Fruit fly (Drosophila melanogaster) whole organism, embryonic: ENCODE measurements around the gene mRpL49.
A peak's percentile ranks its signal among the peaks of the same experiment; 100 is the strongest.

Experiments
- Aef1 ChIP-seq: fragments of 200-800 bp; sonication (Bioruptor generic); IDR thresholded peaks from 3 replicates; pipeline ENCODE4 v1.3.6; 2022; ENCODE audit warnings: missing biosample characterization, missing genetic modification characterization
- Bgb ChIP-seq: fragments of 200-800 bp; sonication (Bioruptor generic); IDR thresholded peaks from 2 replicates; pipeline ENCODE4 v1.3.6; 2022; ENCODE audit warnings: missing biosample characterization, missing genetic modification characterization; ENCODE audit not compliant: partially characterized antibody
- CG1024 ChIP-seq: fragments of 200-800 bp; sonication (Bioruptor generic); IDR thresholded peaks from 2 replicates; pipeline ENCODE4 v1.3.6; 2022; ENCODE audit warnings: missing biosample characterization, missing genetic modification characterization
- CG10267 ChIP-seq: fragments of 200-800 bp; sonication (Bioruptor generic); optimal IDR thresholded peaks from 2 replicates; lab custom pipeline; 2018; ENCODE audit warnings: missing biosample characterization, mild to moderate bottlenecking, missing genetic modification characterization, moderate library complexity
- CG11504 ChIP-seq: fragments of 200-800 bp; sonication (Bioruptor generic); optimal IDR thresholded peaks from 3 replicates; lab custom pipeline; 2019; ENCODE audit warnings: missing biosample characterization, mild to moderate bottlenecking, missing genetic modification characterization, moderate library complexity
- CG11560 ChIP-seq: fragments of 200-800 bp; sonication (Bioruptor generic); IDR thresholded peaks from 3 replicates; pipeline ENCODE4 v1.3.6; 2022; ENCODE audit warnings: missing biosample characterization, missing genetic modification characterization
- CG11723 ChIP-seq: fragments of 200-800 bp; sonication (Bioruptor generic); optimal IDR thresholded peaks from 2 replicates; lab custom pipeline; 2017; ENCODE audit warnings: missing biosample characterization, mild to moderate bottlenecking, missing genetic modification characterization
- CG1233 ChIP-seq: fragments of 200-800 bp; sonication (Bioruptor generic); optimal IDR thresholded peaks from 4 replicates; lab custom pipeline; 2018; ENCODE audit warnings: missing biosample characterization, mild to moderate bottlenecking, missing genetic modification characterization
- CG12942 ChIP-seq: fragments of 200-800 bp; sonication (Bioruptor generic); optimal IDR thresholded peaks from 3 replicates; lab custom pipeline; 2016; ENCODE audit warnings: missing biosample characterization, missing genetic modification characterization
- CG13424 ChIP-seq: fragments of 200-800 bp; sonication (Bioruptor generic); optimal IDR thresholded peaks from 2 replicates; lab custom pipeline; 2019; ENCODE audit warnings: missing biosample characterization, mild to moderate bottlenecking, missing genetic modification characterization, moderate library complexity
- CG15011 ChIP-seq: fragments of 200-800 bp; sonication (Bioruptor generic); optimal IDR thresholded peaks from 3 replicates; lab custom pipeline; 2018; ENCODE audit warnings: missing biosample characterization, mild to moderate bottlenecking, missing genetic modification characterization
- CG15073 ChIP-seq: fragments of 200-800 bp; sonication (Bioruptor generic); optimal IDR thresholded peaks from 2 replicates; lab custom pipeline; 2016; ENCODE audit warnings: missing biosample characterization, missing genetic modification characterization
- CG16815 ChIP-seq: fragments of 200-800 bp; sonication (Bioruptor generic); optimal IDR thresholded peaks from 3 replicates; lab custom pipeline; 2017; ENCODE audit warnings: missing biosample characterization, mild to moderate bottlenecking, missing genetic modification characterization
- CG17186 ChIP-seq: fragments of 200-800 bp; sonication (Bioruptor generic); optimal IDR thresholded peaks from 3 replicates; lab custom pipeline; 2017; ENCODE audit warnings: missing biosample characterization, missing genetic modification reagents, missing genetic modification characterization
- CG17361 ChIP-seq: fragments of 200-800 bp; sonication (Bioruptor generic); IDR thresholded peaks from 3 replicates; pipeline ENCODE4 v1.3.6; 2022; ENCODE audit warnings: missing biosample characterization, missing genetic modification characterization
- CG17612 ChIP-seq: fragments of 200-800 bp; sonication (Bioruptor generic); IDR thresholded peaks from 2 replicates; pipeline ENCODE4 v1.3.6; 2022; ENCODE audit warnings: missing biosample characterization, missing genetic modification characterization
- CG1792 ChIP-seq: fragments of 200-800 bp; sonication (Bioruptor generic); optimal IDR thresholded peaks from 2 replicates; lab custom pipeline; 2016; ENCODE audit warnings: missing biosample characterization, missing genetic modification characterization
- CG18262 ChIP-seq: fragments of 200-800 bp; optimal IDR thresholded peaks from 3 replicates; lab custom pipeline; 2019; ENCODE audit warnings: missing biosample characterization, mild to moderate bottlenecking, missing genetic modification characterization, moderate library complexity
- CG2129 ChIP-seq: fragments of 200-800 bp; sonication (Bioruptor generic); IDR thresholded peaks from 2 replicates; pipeline ENCODE4 v1.3.6; 2022; ENCODE audit warnings: missing biosample characterization, missing genetic modification characterization; ENCODE audit not compliant: partially characterized antibody
- CG30431 ChIP-seq: fragments of 200-800 bp; sonication (Bioruptor generic); optimal IDR thresholded peaks from 2 replicates; lab custom pipeline; 2017; ENCODE audit warnings: missing biosample characterization, missing genetic modification characterization
- CG3726 ChIP-seq: fragments of 200-800 bp; sonication (Bioruptor generic); IDR thresholded peaks from 3 replicates; pipeline ENCODE4, ENCODE4 v1.3.6; 2022; ENCODE audit warnings: missing biosample characterization, missing genetic modification characterization
- CG3838 ChIP-seq: fragments of 200-800 bp; sonication (Bioruptor generic); optimal IDR thresholded peaks from 3 replicates; lab custom pipeline; 2016; ENCODE audit warnings: missing biosample characterization, missing genetic modification characterization
- CG3995 ChIP-seq: fragments of 200-800 bp; sonication (Bioruptor generic); optimal IDR thresholded peaks from 3 replicates; lab custom pipeline; 2016; ENCODE audit warnings: missing biosample characterization, missing genetic modification characterization
- CG8924 ChIP-seq: fragments of 200-800 bp; optimal IDR thresholded peaks from 3 replicates; lab custom pipeline; 2019; ENCODE audit warnings: missing biosample characterization, mild to moderate bottlenecking, missing genetic modification characterization, moderate library complexity
- CG9797 ChIP-seq: fragments of 200-800 bp; sonication (Bioruptor generic); optimal IDR thresholded peaks from 3 replicates; lab custom pipeline; 2018; ENCODE audit warnings: missing biosample characterization, mild to moderate bottlenecking, missing genetic modification characterization
- D19A ChIP-seq: fragments of 200-800 bp; optimal IDR thresholded peaks from 3 replicates; lab custom pipeline; 2019; ENCODE audit warnings: missing biosample characterization, mild to moderate bottlenecking, missing genetic modification characterization, moderate library complexity
- Dip2 ChIP-seq: fragments of 200-800 bp; sonication (Bioruptor generic); IDR thresholded peaks from 2 replicates; pipeline ENCODE4 v1.3.6; 2022; ENCODE audit warnings: missing biosample characterization, missing genetic modification characterization
- Dref ChIP-seq: fragments of 200-800 bp; sonication (Bioruptor generic); IDR thresholded peaks from 2 replicates; pipeline ENCODE4 v1.3.6; 2022; ENCODE audit warnings: missing biosample characterization, missing genetic modification characterization
- Fer3 ChIP-seq: fragments of 200-800 bp; sonication (Bioruptor generic); optimal IDR thresholded peaks from 2 replicates; lab custom pipeline; 2018; ENCODE audit warnings: missing biosample characterization, mild to moderate bottlenecking, missing genetic modification characterization, moderate library complexity
- Hmr ChIP-seq: fragments of 200-800 bp; sonication (Bioruptor generic); optimal IDR thresholded peaks from 3 replicates; lab custom pipeline; 2017; ENCODE audit warnings: mild to moderate bottlenecking, missing biosample characterization, missing genetic modification reagents, missing genetic modification characterization
- Jarid2 ChIP-seq: fragments of 200-800 bp; sonication (Bioruptor generic); optimal IDR thresholded peaks from 3 replicates; lab custom pipeline; 2017; ENCODE audit warnings: mild to moderate bottlenecking, missing biosample characterization, missing genetic modification reagents, missing genetic modification characterization
- Lhr ChIP-seq: fragments of 200-800 bp; sonication (Bioruptor generic); optimal IDR thresholded peaks from 3 replicates; lab custom pipeline; 2017; ENCODE audit warnings: mild to moderate bottlenecking, missing biosample characterization, missing genetic modification reagents, missing genetic modification characterization
- Med ChIP-seq: fragments of 200-800 bp; sonication (Bioruptor generic); peaks from one replicate; lab custom pipeline; 2016; ENCODE audit warnings: missing biosample characterization, missing genetic modification characterization, mild to moderate bottlenecking, inconsistent platforms, moderate library complexity
- PHDP ChIP-seq: fragments of 200-800 bp; sonication (Bioruptor generic); optimal IDR thresholded peaks from 3 replicates; lab custom pipeline; 2018; ENCODE audit warnings: missing biosample characterization, mild to moderate bottlenecking, missing genetic modification characterization, moderate library complexity
- Six4 ChIP-seq: fragments of 200-800 bp; sonication (Bioruptor generic); optimal IDR thresholded peaks from 2 replicates; lab custom pipeline; 2016; ENCODE audit warnings: missing biosample characterization, missing genetic modification characterization
- Taf1 ChIP-seq: fragments of 200-800 bp; sonication (Bioruptor generic); IDR thresholded peaks from 2 replicates; pipeline ENCODE4 v1.3.6; 2022; ENCODE audit warnings: missing biosample characterization, missing genetic modification characterization
- abd-A ChIP-seq: fragments of 200-800 bp; sonication (Bioruptor generic); optimal IDR thresholded peaks from 3 replicates; lab custom pipeline; 2019; ENCODE audit warnings: missing biosample characterization, mild to moderate bottlenecking, missing genetic modification characterization, moderate library complexity
- btn ChIP-seq: fragments of 200-800 bp; sonication (Bioruptor generic); optimal IDR thresholded peaks from 2 replicates; lab custom pipeline; 2016; ENCODE audit warnings: missing biosample characterization, missing genetic modification characterization
- croc ChIP-seq: fragments of 200-800 bp; sonication (Bioruptor generic); conservative IDR thresholded peaks from 3 replicates; pipeline ENCODE4 v1.3.6; 2022; ENCODE audit warnings: missing biosample characterization, missing genetic modification characterization
- dati ChIP-seq: fragments of 200-800 bp; sonication (Bioruptor generic); IDR thresholded peaks from 2 replicates; pipeline ENCODE4 v1.3.6; 2022; ENCODE audit warnings: missing biosample characterization, missing genetic modification characterization
- ftz-f1 ChIP-seq: fragments of 200-800 bp; sonication (Bioruptor generic); optimal IDR thresholded peaks from 2 replicates; lab custom pipeline; 2016; ENCODE audit warnings: missing biosample characterization, missing genetic modification characterization
- inv ChIP-seq: fragments of 200-800 bp; sonication (Bioruptor generic); IDR thresholded peaks from 2 replicates; pipeline ENCODE4 v1.3.6; 2022; ENCODE audit warnings: missing biosample characterization, missing genetic modification characterization; ENCODE audit not compliant: partially characterized antibody
- ken ChIP-seq: fragments of 200-800 bp; sonication (Bioruptor generic); IDR thresholded peaks from 3 replicates; pipeline ENCODE4 v1.3.6; 2022; ENCODE audit warnings: missing biosample characterization, missing genetic modification characterization
- knrl ChIP-seq: fragments of 200-800 bp; sonication (Bioruptor generic); IDR thresholded peaks from 3 replicates; pipeline ENCODE4 v1.3.6; 2022; ENCODE audit warnings: missing biosample characterization, missing genetic modification characterization; ENCODE audit not compliant: partially characterized antibody
- otp ChIP-seq: fragments of 200-800 bp; sonication (Bioruptor generic); IDR thresholded peaks from 3 replicates; pipeline ENCODE4, ENCODE4 v1.3.6; 2022; ENCODE audit warnings: missing biosample characterization, missing genetic modification characterization
- pb ChIP-seq: fragments of 200-800 bp; sonication (Bioruptor generic); optimal IDR thresholded peaks from 3 replicates; lab custom pipeline; 2016; ENCODE audit warnings: missing biosample characterization, missing genetic modification characterization
- pzg ChIP-seq: fragments of 200-800 bp; sonication (Bioruptor generic); optimal IDR thresholded peaks from 3 replicates; lab custom pipeline; 2018; ENCODE audit warnings: missing biosample characterization, mild to moderate bottlenecking, missing genetic modification characterization, moderate library complexity
- salm ChIP-seq: fragments of 200-800 bp; sonication (Bioruptor generic); optimal IDR thresholded peaks from 2 replicates; lab custom pipeline; 2018; ENCODE audit warnings: missing biosample characterization, mild to moderate bottlenecking, missing genetic modification characterization
- slou ChIP-seq: fragments of 200-800 bp; sonication (Bioruptor generic); optimal IDR thresholded peaks from 3 replicates; lab custom pipeline; 2016; ENCODE audit warnings: missing biosample characterization, missing genetic modification characterization
- slp2 ChIP-seq: fragments of 200-800 bp; sonication (Bioruptor generic); optimal IDR thresholded peaks from 2 replicates; lab custom pipeline; 2016; ENCODE audit warnings: missing biosample characterization, missing genetic modification characterization
- sob ChIP-seq: fragments of 200-800 bp; sonication (Bioruptor generic); IDR thresholded peaks from 2 replicates; pipeline ENCODE4 v1.3.6; 2022; ENCODE audit warnings: missing biosample characterization, missing genetic modification characterization
- vvl ChIP-seq: fragments of 200-800 bp; sonication (Bioruptor generic); IDR thresholded peaks from 2 replicates; pipeline ENCODE4 v1.3.6; 2022; ENCODE audit warnings: missing biosample characterization, missing genetic modification characterization

The mRpL49 gene

DNA sequence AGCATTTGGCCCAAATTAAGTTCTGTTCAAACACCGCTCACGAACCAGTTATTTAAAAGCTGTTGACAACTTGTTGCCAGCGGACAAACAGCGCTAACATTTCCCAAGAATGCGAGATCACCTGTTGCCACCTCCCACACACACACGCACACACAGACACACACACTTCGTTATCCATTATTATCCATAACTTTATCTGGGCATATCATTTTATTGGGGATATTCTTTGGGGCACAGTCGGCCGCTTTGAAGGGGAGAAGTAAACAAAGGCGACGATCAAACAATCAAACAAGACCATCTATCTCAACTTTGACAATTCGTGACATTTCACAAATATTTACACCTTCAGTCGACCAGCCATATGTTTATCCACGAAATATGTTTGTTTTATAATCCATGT, 17.8 kb upstream of the mRpL49 start (continued):
- TF ChIP-seq Six4 (GFP tag; lab: Kevin White, UChicago) (no peak), CG30431 (no peak), CG13424 (no peak), knrl (GFP tag; lab: Robert Waterston, UW) (no peak), D19A (tag; lab: Kevin White, UChicago) (peak; percentile 7), inv (GFP tag; lab: Robert Waterston, UW) (no peak), PHDP (tag; lab: Kevin White, UChicago) (no peak), Bgb (GFP tag; lab: Robert Waterston, UW) (no peak), CG3838 (no peak), CG11504 (tag; lab: Kevin White, UChicago) (peak; percentile 30), CG11723 (GFP tag; lab: Kevin White, UChicago) (no peak), croc (GFP tag; lab: Robert Waterston, UW) (no peak), otp (no peak), slou (GFP tag; lab: Kevin White, UChicago) (no peak), CG1792 (GFP tag; lab: Kevin White, UChicago) (no peak), Jarid2 (peak; percentile 11), Med (GFP tag; lab: Kevin White, UChicago) (peak; percentile 80), abd-A (tag; lab: Kevin White, UChicago) (peak; percentile 5), CG3726 (GFP tag; lab: Robert Waterston, UW) (no peak), CG1024 (GFP tag; lab: Robert Waterston, UW) (no peak), salm (no peak), slp2 (GFP tag; lab: Kevin White, UChicago) (no peak), CG15011 (GFP tag; lab: Kevin White, UChicago) (peak; percentile 28), Dref (GFP tag; lab: Robert Waterston, UW) (no peak), CG2129 (GFP tag; lab: Robert Waterston, UW) (no peak), CG8924 (tag; lab: Kevin White, UChicago) (no peak), dati (GFP tag; lab: Robert Waterston, UW) (no peak), CG17361 (GFP tag; lab: Robert Waterston, UW) (no peak; the same call in 2 of the 3 replicates), CG15073 (GFP tag; lab: Kevin White, UChicago) (no peak), CG17612 (GFP tag; lab: Robert Waterston, UW) (no peak), pb (GFP tag; lab: Kevin White, UChicago) (no peak), CG11560 (tag; lab: Robert Waterston, UW) (no peak), ken (GFP tag; lab: Robert Waterston, UW) (no peak), Fer3 (no peak), ftz-f1 (no peak), CG16815 (GFP tag; lab: Kevin White, UChicago) (no peak), Lhr (no peak), sob (GFP tag; lab: Robert Waterston, UW) (no peak), pzg (no peak), Dip2 (GFP tag; lab: Robert Waterston, UW) (no peak), CG10267 (tag; lab: Kevin White, UChicago) (peak; percentile 26), CG9797 (GFP tag; lab: Kevin White, UChicago) (no peak), CG1233 (peak; percentile 31), vvl (GFP tag; lab: Robert Waterston, UW) (0 out of 2 replicates have a peak, but pooled peaks have one; percentile 16), CG3995 (GFP tag; lab: Kevin White, UChicago) (no peak), Hmr (no peak), CG18262 (tag; lab: Kevin White, UChicago) (peak; percentile 49), Aef1 (GFP tag; lab: Robert Waterston, UW) (no peak), CG12942 (no peak), Taf1 (GFP tag; lab: Robert Waterston, UW) (no peak), CG17186 (GFP tag; lab: Kevin White, UChicago) (no peak), btn (GFP tag; lab: Kevin White, UChicago) (no peak)
